Fruit fly (Drosophila melanogaster) whole organism, pupa: Measurements from ENCODE around the gene CG14221.

Experiments
- CG10348 ChIP-seq: fragments of 200-800 bp; sonication (Bioruptor generic); IDR thresholded peaks from 2 replicates; pipeline ENCODE4 v1.3.6; 2022; ENCODE audit warnings: missing biosample characterization, missing genetic modification characterization
- CG12605 ChIP-seq: fragments of 200-800 bp; sonication (Bioruptor generic); IDR thresholded peaks from 2 replicates; pipeline ENCODE4 v1.3.6; 2022; ENCODE audit warnings: missing biosample characterization, missing genetic modification characterization
- CG13204 ChIP-seq: fragments of 200-800 bp; sonication (Bioruptor generic); optimal IDR thresholded peaks from 2 replicates; lab custom pipeline; 2018; ENCODE audit warnings: missing biosample characterization, mild to moderate bottlenecking, missing genetic modification characterization, moderate library complexity
- CG14655 ChIP-seq: fragments of 200-800 bp; sonication (Bioruptor generic); optimal IDR thresholded peaks from 3 replicates; lab custom pipeline; 2017; ENCODE audit warnings: mild to moderate bottlenecking, missing biosample characterization, missing genetic modification reagents, missing genetic modification characterization
- CG15710 ChIP-seq: fragments of 200-800 bp; sonication (Bioruptor generic); optimal IDR thresholded peaks from 2 replicates; lab custom pipeline; 2018; ENCODE audit warnings: missing biosample characterization, mild to moderate bottlenecking, missing genetic modification characterization, moderate library complexity
- CG17806 ChIP-seq: fragments of 200-800 bp; sonication (Bioruptor generic); optimal IDR thresholded peaks from 2 replicates; lab custom pipeline; 2018; ENCODE audit warnings: missing biosample characterization, mild to moderate bottlenecking, missing genetic modification characterization, moderate library complexity
- CG32121 ChIP-seq: fragments of 200-800 bp; sonication (Bioruptor generic); IDR thresholded peaks from 2 replicates; pipeline ENCODE4 v1.3.6; 2022; ENCODE audit warnings: missing biosample characterization, missing genetic modification characterization
- CG34367 ChIP-seq: fragments of 200-800 bp; sonication (Bioruptor generic); optimal IDR thresholded peaks from 2 replicates; lab custom pipeline; 2018; ENCODE audit warnings: missing biosample characterization, mild to moderate bottlenecking, missing genetic modification characterization
- CG4496 ChIP-seq: fragments of 200-800 bp; sonication (Bioruptor generic); IDR thresholded peaks from 3 replicates; pipeline ENCODE4 v1.3.6; 2022; ENCODE audit warnings: missing biosample characterization, missing genetic modification characterization
- CG8159 ChIP-seq: fragments of 200-800 bp; sonication (Bioruptor generic); optimal IDR thresholded peaks from 3 replicates; lab custom pipeline; 2018; ENCODE audit warnings: missing biosample characterization, mild to moderate bottlenecking, missing genetic modification characterization, moderate library complexity
- CG8301 ChIP-seq: fragments of 200-800 bp; sonication (Bioruptor generic); optimal IDR thresholded peaks from 2 replicates; lab custom pipeline; 2018; ENCODE audit warnings: missing biosample characterization, mild to moderate bottlenecking, missing genetic modification characterization
- CG9948 ChIP-seq: fragments of 200-800 bp; sonication (Bioruptor generic); optimal IDR thresholded peaks from 2 replicates; lab custom pipeline; 2018; ENCODE audit warnings: missing biosample characterization, mild to moderate bottlenecking, missing genetic modification characterization, moderate library complexity
- D1 ChIP-seq: fragments of 200-800 bp; sonication (Bioruptor generic); optimal IDR thresholded peaks from 2 replicates; lab custom pipeline; 2018; ENCODE audit warnings: missing biosample characterization, mild to moderate bottlenecking, missing genetic modification characterization, moderate library complexity
- EcR ChIP-seq: fragments of 200-800 bp; sonication (Bioruptor generic); optimal IDR thresholded peaks from 3 replicates; lab custom pipeline; 2019; ENCODE audit warnings: missing biosample characterization, missing genetic modification characterization, mild to moderate bottlenecking, moderate library complexity, missing genetic modification reagents
- Ets98B ChIP-seq: fragments of 200-800 bp; sonication (Bioruptor generic); IDR thresholded peaks from 2 replicates; pipeline ENCODE4 v1.3.6; 2022; ENCODE audit warnings: missing biosample characterization, missing genetic modification characterization
- Pif1A ChIP-seq: fragments of 200-800 bp; sonication (Bioruptor generic); optimal IDR thresholded peaks from 3 replicates; lab custom pipeline; 2016; ENCODE audit warnings: missing biosample characterization, missing genetic modification characterization
- Pif1B ChIP-seq: fragments of 200-800 bp; sonication (Bioruptor generic); optimal IDR thresholded peaks from 3 replicates; lab custom pipeline; 2016; ENCODE audit warnings: missing biosample characterization, missing genetic modification characterization
- Snoo ChIP-seq: fragments of 200-800 bp; sonication (Bioruptor generic); optimal IDR thresholded peaks from 3 replicates; lab custom pipeline; 2017; ENCODE audit warnings: missing biosample characterization, mild to moderate bottlenecking, missing genetic modification characterization, inconsistent platforms
- fd96Ca ChIP-seq: fragments of 200-800 bp; sonication (Bioruptor generic); IDR thresholded peaks from 3 replicates; pipeline ENCODE4 v1.3.6; 2022; ENCODE audit warnings: missing biosample characterization, missing genetic modification characterization
- gl ChIP-seq: fragments of 200-800 bp; sonication (Bioruptor generic); optimal IDR thresholded peaks from 2 replicates; lab custom pipeline; 2018; ENCODE audit warnings: missing biosample characterization, mild to moderate bottlenecking, missing genetic modification characterization
- rn ChIP-seq: fragments of 200-800 bp; sonication (Bioruptor generic); IDR thresholded peaks from 2 replicates; pipeline ENCODE4 v1.3.6; 2022; ENCODE audit warnings: missing biosample characterization, missing genetic modification characterization

Gene CG14221

dm6 chrX:19598503-19598902, 22.5 kb downstream of the CG14221 start:
- TF ChIP-seq CG15710 (tag; lab: Kevin White, UChicago) (no peak), CG9948 (tag; lab: Kevin White, UChicago) (no peak), rn (GFP tag; lab: Robert Waterston, UW) (no peak), CG4496 (GFP tag; lab: Robert Waterston, UW) (no peak), Pif1B (GFP tag; lab: Kevin White, UChicago) (no peak), Pif1A (GFP tag; lab: Kevin White, UChicago) (no peak), Snoo (tag; lab: Kevin White, UChicago) (no peak), CG14655 (no peak), CG10348 (no peak), CG8159 (tag; lab: Kevin White, UChicago) (no peak), CG12605 (GFP tag; lab: Robert Waterston, UW) (no peak), Ets98B (GFP tag; lab: Robert Waterston, UW) (no peak), D1 (tag; lab: Kevin White, UChicago) (no peak)

- TF ChIP-seq CG13204 (GFP tag; lab: Kevin White, UChicago) = peak; percentile 73
- TF ChIP-seq CG8301 (tag; lab: Kevin White, UChicago) = peak; percentile 47
- no peak for TF ChIP-seq CG32121 (GFP tag; lab: Robert Waterston, UW)
- peak; percentile 78 for TF ChIP-seq CG34367 (tag; lab: Kevin White, UChicago)
- TF ChIP-seq CG14655 = peak; percentile 60
- TF ChIP-seq CG8159 (tag; lab: Kevin White, UChicago) = peak; percentile 63
- peak; percentile 79 for TF ChIP-seq CG12605 (GFP tag; lab: Robert Waterston, UW)
- TF ChIP-seq CG4496 (GFP tag; lab: Robert Waterston, UW) = peak; percentile 92
- TF ChIP-seq EcR = no peak
- no peak for TF ChIP-seq CG10348
- peak; percentile 3 for TF ChIP-seq CG9948 (tag; lab: Kevin White, UChicago)
- peak; percentile 28 for TF ChIP-seq CG17806 (tag; lab: Kevin White, UChicago)
- peak; percentile 73 for TF ChIP-seq gl (tag; lab: Kevin White, UChicago)
- peak; percentile 85 for TF ChIP-seq Pif1A (GFP tag; lab: Kevin White, UChicago)
- peak; percentile 78 for TF ChIP-seq Pif1B (GFP tag; lab: Kevin White, UChicago)
- peak; percentile 41 for TF ChIP-seq Ets98B (GFP tag; lab: Robert Waterston, UW)
- peak; percentile 67 for TF ChIP-seq CG15710 (tag; lab: Kevin White, UChicago)
- no peak for TF ChIP-seq D1 (tag; lab: Kevin White, UChicago)
- TF ChIP-seq rn (GFP tag; lab: Robert Waterston, UW) = no peak
- no peak for TF ChIP-seq fd96Ca (GFP tag; lab: Robert Waterston, UW)
- TF ChIP-seq Snoo (tag; lab: Kevin White, UChicago) = peak; percentile 93
- TF ChIP-seq, all 21 proteins: peak for 15
Observed at dm6 chrX:19597684-19598363, 23.2 kb downstream of the CG14221 start, which contains the start of gene RpS10b. RpS10b (plus strand) TSS chrX:19598031.

dm6 chrX:19595862-19596261, 25.2 kb downstream of the CG14221 start:
- no peak for TF ChIP-seq CG17806 (tag; lab: Kevin White, UChicago)
- TF ChIP-seq fd96Ca (GFP tag; lab: Robert Waterston, UW) = no peak

- no peak for TF ChIP-seq Ets98B (GFP tag; lab: Robert Waterston, UW)
- TF ChIP-seq CG14655 = no peak
- TF ChIP-seq Pif1B (GFP tag; lab: Kevin White, UChicago) = no peak
- no peak for TF ChIP-seq CG17806 (tag; lab: Kevin White, UChicago)
- no peak for TF ChIP-seq CG8301 (tag; lab: Kevin White, UChicago)
- no peak for TF ChIP-seq gl (tag; lab: Kevin White, UChicago)
- no peak for TF ChIP-seq CG4496 (GFP tag; lab: Robert Waterston, UW)
- TF ChIP-seq CG15710 (tag; lab: Kevin White, UChicago) = no peak
- TF ChIP-seq Snoo (tag; lab: Kevin White, UChicago) = no peak
- no peak for TF ChIP-seq Pif1A (GFP tag; lab: Kevin White, UChicago)
- TF ChIP-seq CG13204 (GFP tag; lab: Kevin White, UChicago) = no peak
- no peak for TF ChIP-seq D1 (tag; lab: Kevin White, UChicago)
- TF ChIP-seq CG32121 (GFP tag; lab: Robert Waterston, UW) = no peak
- TF ChIP-seq CG12605 (GFP tag; lab: Robert Waterston, UW) = no peak
- TF ChIP-seq CG8159 (tag; lab: Kevin White, UChicago) = no peak
- no peak for TF ChIP-seq EcR
- no peak for TF ChIP-seq CG9948 (tag; lab: Kevin White, UChicago)
- TF ChIP-seq fd96Ca (GFP tag; lab: Robert Waterston, UW) = no peak
- TF ChIP-seq rn (GFP tag; lab: Robert Waterston, UW) = no peak
Observed at dm6 chrX:19592309-19592708, 28.7 kb downstream of the CG14221 start, which contains the start of gene CG14205. CG14205 (plus strand) TSS chrX:19592609.

- no peak for TF ChIP-seq CG14655
- TF ChIP-seq rn (GFP tag; lab: Robert Waterston, UW) = no peak
- no peak for TF ChIP-seq CG8159 (tag; lab: Kevin White, UChicago)
- TF ChIP-seq CG15710 (tag; lab: Kevin White, UChicago) = no peak
- no peak for TF ChIP-seq CG9948 (tag; lab: Kevin White, UChicago)
Observed at dm6 chrX:19590579-19590978, 30.5 kb downstream of the CG14221 start.

- no peak for TF ChIP-seq rn (GFP tag; lab: Robert Waterston, UW)
- TF ChIP-seq CG4496 (GFP tag; lab: Robert Waterston, UW) = no peak
- TF ChIP-seq CG12605 (GFP tag; lab: Robert Waterston, UW) = no peak
- no peak for TF ChIP-seq Snoo (tag; lab: Kevin White, UChicago)
Observed at dm6 chrX:19590070-19590469, 31.0 kb downstream of the CG14221 start, which contains the start of gene CG14219. CG14219 (minus strand) TSS chrX:19590170.
